Worm (Caenorhabditis elegans) whole organism, L1 larva: ENCODE measurements around the gene pros-1.

Experiments used
- blmp-1 ChIP-seq: fragments of 150-350 bp; optimal IDR thresholded peaks from 2 replicates; lab custom pipeline; 2014; ENCODE audit warnings: missing biosample characterization, missing genetic modification characterization
- elt-3 ChIP-seq, 6 experiments: fragments of 150-350 bp in 1 of 6; sonication (generic microtip); optimal IDR thresholded peaks; 2 replicates each; lab custom pipeline; 2017 to 2018; ENCODE audit warnings: missing biosample characterization in 6 of 6, missing genetic modification characterization in 6 of 6, inconsistent platforms in 1 of 6
- lin-14 ChIP-seq: fragments of 200-800 bp; sonication (Bioruptor generic); optimal IDR thresholded peaks from 2 replicates; lab custom pipeline; 2018; ENCODE audit warnings: mild to moderate bottlenecking, missing genetic modification characterization, moderate library complexity, missing compliant biosample characterization
- lir-3 ChIP-seq: sonication (generic microtip); optimal IDR thresholded peaks from 2 replicates; lab custom pipeline; 2016; ENCODE audit warnings: mild to moderate bottlenecking, missing genetic modification characterization, moderate library complexity, missing compliant biosample characterization; ENCODE audit not compliant: poor library complexity
- mef-2 ChIP-seq: fragments of 150-350 bp; optimal IDR thresholded peaks from 2 replicates; lab custom pipeline; 2014; ENCODE audit warnings: missing biosample characterization, missing genetic modification characterization
- nhr-28 ChIP-seq: fragments of 150-350 bp; optimal IDR thresholded peaks from 2 replicates; lab custom pipeline; 2014; ENCODE audit warnings: missing biosample characterization, missing genetic modification characterization
- unc-62 ChIP-seq: fragments of 150-350 bp; optimal IDR thresholded peaks from 2 replicates; lab custom pipeline; 2014; ENCODE audit warnings: missing biosample characterization, missing genetic modification reagents, missing genetic modification characterization

- TF ChIP-seq lin-14 (GFP tag; lab: Kevin White, UChicago) (no peak), lir-3 (tag; lab: Kevin White, UChicago) (no peak), elt-3 (tag; optimal IDR thresholded peaks at IDR 0.05; lab: Kevin White, UChicago) (no peak), nhr-28 (tag; lab: Kevin White, UChicago) (no peak), unc-62 (GFP tag; lab: Kevin White, UChicago) (no peak), mef-2 (tag; lab: Kevin White, UChicago) (no peak), blmp-1 (tag; lab: Kevin White, UChicago) (no peak)
These were observed at the start of gene pros-1 for ce11 chrIII:8066989-8067388.
